Fruit fly (Drosophila melanogaster): ENCODE results near the gene Cyp305a1.
A peak's percentile ranks its signal among the peaks of the same experiment; 100 is the strongest.

Cyp305a1 gene

DNA sequence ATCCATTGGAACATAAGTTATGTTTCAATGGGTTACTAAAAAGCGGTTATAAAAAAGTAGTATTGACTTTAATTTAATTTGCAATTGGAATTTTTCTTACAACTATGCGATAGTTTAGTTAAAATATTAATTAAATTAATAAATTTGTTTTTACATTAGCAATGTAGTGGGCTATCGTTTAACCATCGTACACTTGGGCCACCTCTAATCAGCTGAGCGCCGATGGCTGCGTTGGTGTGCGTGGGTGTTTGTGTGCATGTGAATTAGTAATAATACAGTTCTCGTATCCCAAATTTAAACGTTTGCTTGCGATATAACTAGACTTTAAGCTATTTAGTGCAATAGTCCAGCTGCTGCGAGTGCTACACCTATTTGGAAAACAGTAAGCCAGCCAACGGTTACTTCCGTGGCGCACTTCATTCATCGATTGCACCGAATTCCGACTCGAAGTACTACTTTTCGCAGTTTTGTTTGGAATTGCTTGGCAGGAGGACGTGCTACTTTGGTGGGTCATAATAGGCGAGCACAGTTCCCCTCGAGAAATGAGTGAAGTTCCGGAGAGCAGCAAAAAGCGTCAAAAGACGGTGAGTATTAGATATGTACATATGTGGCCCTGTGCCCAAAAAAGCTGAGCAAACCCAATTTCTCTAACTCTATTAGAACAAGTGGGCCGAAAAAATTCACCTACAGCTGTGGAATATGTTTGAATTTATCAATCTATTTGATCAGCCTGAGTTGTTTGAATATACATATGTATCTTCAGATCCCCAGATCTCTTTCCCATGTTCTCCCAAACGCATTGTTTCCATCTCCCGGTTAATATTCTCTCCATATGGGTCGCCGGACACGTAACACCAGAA lies 32.1 kb upstream of the Cyp305a1 start, which contains the start of gene Papss (continued):
- no peak for TF ChIP-seq Dip3 (GFP tag; optimal IDR thresholded peaks at IDR 0.05)
- no peak for TF ChIP-seq Camta (GFP tag; optimal IDR thresholded peaks at IDR 0.05)
- TF ChIP-seq CG32532 (GFP tag; IDR thresholded peaks at IDR 0.05): peak; percentile 56
- no peak for TF ChIP-seq Lpt (GFP tag; optimal IDR thresholded peaks at IDR 0.05)
- no peak for TF ChIP-seq Hr51 (GFP tag; optimal IDR thresholded peaks at IDR 0.05)
- peak; percentile 9 for TF ChIP-seq CG13775 (GFP tag; optimal IDR thresholded peaks at IDR 0.05)
- peak; percentile 15 for TF ChIP-seq CG12659 (GFP tag; optimal IDR thresholded peaks at IDR 0.05)
- peak; percentile 54 for TF ChIP-seq CG2678 (tag; optimal IDR thresholded peaks at IDR 0.05)
- TF ChIP-seq CG16863 (GFP tag; optimal IDR thresholded peaks at IDR 0.05): no peak
- TF ChIP-seq ATbp (GFP tag; optimal IDR thresholded peaks at IDR 0.05): peak; percentile 85
- TF ChIP-seq Nf-YA (GFP tag; IDR thresholded peaks at IDR 0.05): no peak
- peak; percentile 15 for TF ChIP-seq CG4617 (GFP tag; optimal IDR thresholded peaks at IDR 0.05; ENCODE audit: borderline replicate concordance)
- TF ChIP-seq btn (GFP tag; optimal IDR thresholded peaks at IDR 0.05): no peak
- no peak for TF ChIP-seq emc (GFP tag; optimal IDR thresholded peaks at IDR 0.05)
- no peak for TF ChIP-seq fd102C (GFP tag; optimal IDR thresholded peaks at IDR 0.05)
- TF ChIP-seq vvl (GFP tag; IDR thresholded peaks at IDR 0.05): peak; percentile 41
- TF ChIP-seq otp (GFP tag; IDR thresholded peaks at IDR 0.05): no peak
- no peak for TF ChIP-seq CG7839 (tag; optimal IDR thresholded peaks at IDR 0.05)
- peak; percentile 11 for TF ChIP-seq pho (GFP tag; optimal IDR thresholded peaks at IDR 0.05)
- no peak for TF ChIP-seq MTF-1 (GFP tag; optimal IDR thresholded peaks at IDR 0.05; ENCODE audit: borderline replicate concordance)
- no peak for TF ChIP-seq bab2 (GFP tag; optimal IDR thresholded peaks at IDR 0.05)
- peak; percentile 15 for TF ChIP-seq CG13296 (GFP tag; optimal IDR thresholded peaks at IDR 0.05)
- peak; percentile 36 for TF ChIP-seq CG7556 (GFP tag; optimal IDR thresholded peaks at IDR 0.05)
- TF ChIP-seq CG10462 (GFP tag; optimal IDR thresholded peaks at IDR 0.05): no peak
- peak; percentile 70 for TF ChIP-seq Sry-δ (GFP tag; optimal IDR thresholded peaks at IDR 0.05)
- TF ChIP-seq ci (GFP tag; IDR thresholded peaks at IDR 0.05): peak; percentile 44; the same call in 1 of the 3 replicates
- TF ChIP-seq CG15696 (tag; optimal IDR thresholded peaks at IDR 0.05): peak; percentile 5
- no peak for TF ChIP-seq Hey (tag; optimal IDR thresholded peaks at IDR 0.05)
- TF ChIP-seq amos (GFP tag; IDR thresholded peaks at IDR 0.05; ENCODE audit: partially characterized antibody): peak; percentile 84
- no peak for TF ChIP-seq shn (GFP tag; optimal IDR thresholded peaks at IDR 0.05)
- no peak for TF ChIP-seq H15 (GFP tag; IDR thresholded peaks at IDR 0.05)
- no peak for TF ChIP-seq CG10565 (GFP tag; optimal IDR thresholded peaks at IDR 0.05)
- no peak for TF ChIP-seq esg (GFP tag; conservative IDR thresholded peaks at IDR 0.05)
- no peak for TF ChIP-seq CG10366 (GFP tag; IDR thresholded peaks at IDR 0.05)
- peak; percentile 86 for TF ChIP-seq unc-4 (GFP tag; IDR thresholded peaks at IDR 0.05; ENCODE audit: partially characterized antibody)
- TF ChIP-seq CG4854 (GFP tag; optimal IDR thresholded peaks at IDR 0.05): no peak
- TF ChIP-seq fd3F (GFP tag; optimal IDR thresholded peaks at IDR 0.05): peak; percentile 26
- no peak for TF ChIP-seq CG11247 (GFP tag; IDR thresholded peaks at IDR 0.05)
- peak; percentile 79 for TF ChIP-seq BEAF-32 (GFP tag; optimal IDR thresholded peaks at IDR 0.05)
- peak; percentile 10 for TF ChIP-seq B-H2 (GFP tag; optimal IDR thresholded peaks at IDR 0.05)
- peak; percentile 37; the same call in 1 of the 2 replicates for TF ChIP-seq Ptx1 (GFP tag; IDR thresholded peaks at IDR 0.05)
- TF ChIP-seq Nf-YC (tag; optimal IDR thresholded peaks at IDR 0.05): no peak
- peak; percentile 31 for TF ChIP-seq CG10209 (GFP tag; optimal IDR thresholded peaks at IDR 0.05)
- peak; percentile 55 for TF ChIP-seq wek (GFP tag; optimal IDR thresholded peaks at IDR 0.05)
- TF ChIP-seq CG8359 (GFP tag; optimal IDR thresholded peaks at IDR 0.05; ENCODE audit: borderline replicate concordance): no peak
- TF ChIP-seq Trl (optimal IDR thresholded peaks at IDR 0.05): peak in 1 of 2 experiments; percentile 8
- no peak for TF ChIP-seq Trl (GFP tag; optimal IDR thresholded peaks at IDR 0.05)
- no peak for TF ChIP-seq scrt (GFP tag; optimal IDR thresholded peaks at IDR 0.05)
